Worm (Caenorhabditis elegans) whole organism, young adult: ENCODE data around the gene hrde-2.

Experiments used
- B0261.1 ChIP-seq: sonication (generic microtip); optimal IDR thresholded peaks from 2 replicates; lab custom pipeline; 2016; ENCODE audit warnings: mild to moderate bottlenecking, missing genetic modification characterization, moderate library complexity, missing compliant biosample characterization
- B0336.3 ChIP-seq: fragments of 200-800 bp; sonication (Bioruptor generic); IDR thresholded peaks from 2 replicates; pipeline ENCODE4 v1.3.6; 2022; ENCODE audit warnings: missing genetic modification characterization, missing compliant biosample characterization
- C17E4.6 ChIP-seq: fragments of 200-800 bp; sonication (Bioruptor generic); IDR thresholded peaks from 2 replicates; pipeline ENCODE4 v1.3.6; 2022; ENCODE audit warnings: missing genetic modification reagents, missing genetic modification characterization, missing compliant biosample characterization
- D2030.7 ChIP-seq: fragments of 200-800 bp; sonication (Bioruptor generic); IDR thresholded peaks from 2 replicates; pipeline ENCODE4 v1.3.6; 2022; ENCODE audit warnings: missing genetic modification reagents, missing genetic modification characterization, missing compliant biosample characterization
- F39B2.1 ChIP-seq: fragments of 200-800 bp; sonication (Bioruptor generic); IDR thresholded peaks from 2 replicates; pipeline ENCODE4 v1.3.6; 2022; ENCODE audit warnings: missing genetic modification reagents, missing genetic modification characterization, missing compliant biosample characterization
- F57A8.1 ChIP-seq: fragments of 200-800 bp; sonication (Bioruptor generic); optimal IDR thresholded peaks from 2 replicates; lab custom pipeline; 2018; ENCODE audit warnings: mild to moderate bottlenecking, missing genetic modification characterization, moderate library complexity, missing compliant biosample characterization
- T26A5.8 ChIP-seq: sonication (generic microtip); optimal IDR thresholded peaks from 2 replicates; lab custom pipeline; 2016; ENCODE audit warnings: missing genetic modification characterization, missing compliant biosample characterization
- aptf-2 ChIP-seq: fragments of 200-800 bp; sonication (Bioruptor generic); conservative IDR thresholded peaks from 2 replicates; pipeline ENCODE4 v1.3.6; 2022; ENCODE audit warnings: missing genetic modification reagents, missing genetic modification characterization, missing compliant biosample characterization
- athp-1 ChIP-seq: sonication (generic microtip); optimal IDR thresholded peaks from 2 replicates; lab custom pipeline; 2017; ENCODE audit warnings: mild to moderate bottlenecking, missing genetic modification characterization, missing compliant biosample characterization
- attf-5 ChIP-seq: fragments of 200-800 bp; sonication (Bioruptor generic); optimal IDR thresholded peaks from 2 replicates; lab custom pipeline; 2018; ENCODE audit warnings: mild to moderate bottlenecking, missing genetic modification characterization, missing compliant biosample characterization
- attf-6 ChIP-seq: fragments of 200-800 bp; sonication (Bioruptor generic); IDR thresholded peaks from 2 replicates; pipeline ENCODE4 v1.3.6; 2022; ENCODE audit warnings: missing genetic modification reagents, missing genetic modification characterization, missing compliant biosample characterization
- cebp-2 ChIP-seq: fragments of 200-800 bp; sonication (Bioruptor generic); IDR thresholded peaks from 2 replicates; pipeline ENCODE4 v1.3.6; 2022; ENCODE audit warnings: missing genetic modification characterization, missing compliant biosample characterization
- ceh-40 ChIP-seq: fragments of 200-800 bp; sonication (Bioruptor generic); IDR thresholded peaks from 2 replicates; pipeline ENCODE4 v1.3.6; 2022; ENCODE audit warnings: missing genetic modification characterization, missing compliant biosample characterization
- ceh-58 ChIP-seq: fragments of 200-800 bp; sonication (Bioruptor generic); IDR thresholded peaks from 2 replicates; pipeline ENCODE4 v1.3.6; 2022; ENCODE audit warnings: missing genetic modification characterization, missing compliant biosample characterization
- efl-1 ChIP-seq: fragments of 150-350 bp; optimal IDR thresholded peaks from 2 replicates; lab custom pipeline; 2014; ENCODE audit warnings: missing biosample characterization, missing genetic modification reagents, missing genetic modification characterization
- egrh-3 ChIP-seq: fragments of 200-800 bp; sonication (Bioruptor generic); IDR thresholded peaks from 2 replicates; pipeline ENCODE4 v1.3.6; 2022; ENCODE audit warnings: missing genetic modification reagents, missing genetic modification characterization, missing compliant biosample characterization
- gei-17 ChIP-seq: fragments of 200-800 bp; sonication (Bioruptor generic); optimal IDR thresholded peaks from 2 replicates; lab custom pipeline; 2018; ENCODE audit warnings: mild to moderate bottlenecking, missing genetic modification characterization, missing compliant biosample characterization
- him-1 ChIP-seq: sonication (generic microtip); optimal IDR thresholded peaks from 2 replicates; lab custom pipeline; 2016; ENCODE audit warnings: missing genotype, missing genetic modification reagents, missing genetic modification characterization, missing compliant biosample characterization
- hmg-1.2 ChIP-seq: fragments of 200-800 bp; sonication (Bioruptor generic); IDR thresholded peaks from 2 replicates; pipeline ENCODE4 v1.3.6; 2022; ENCODE audit warnings: missing genetic modification reagents, missing genetic modification characterization, missing compliant biosample characterization
- hsf-1 ChIP-seq: fragments of 200-800 bp; sonication (Bioruptor generic); IDR thresholded peaks from 2 replicates; pipeline ENCODE4 v1.3.6; 2022; ENCODE audit warnings: missing genetic modification reagents, missing genetic modification characterization, missing compliant biosample characterization
- let-607 ChIP-seq, 2 experiments: fragments of 200-800 bp in 1 of 2; sonication (Bioruptor generic) in 1 of 2; sonication (generic microtip) in 1 of 2; optimal IDR thresholded peaks; 2 replicates each; lab custom pipeline; 2016 to 2018; ENCODE audit warnings: mild to moderate bottlenecking in 2 of 2, missing compliant biosample characterization in 2 of 2, missing genetic modification characterization in 2 of 2, moderate library complexity in 2 of 2, missing genotype in 1 of 2
- lin-26 ChIP-seq: fragments of 200-800 bp; sonication (Bioruptor generic); IDR thresholded peaks from 2 replicates; pipeline ENCODE4 v1.3.6; 2022; ENCODE audit warnings: missing genetic modification reagents, missing genetic modification characterization, missing compliant biosample characterization
- lin-40 ChIP-seq: sonication (generic microtip); optimal IDR thresholded peaks from 2 replicates; lab custom pipeline; 2016; ENCODE audit warnings: missing genetic modification characterization, mild to moderate bottlenecking, missing compliant biosample characterization, missing genotype, missing genetic modification reagents
- lir-1 ChIP-seq: fragments of 200-800 bp; sonication (Bioruptor generic); conservative IDR thresholded peaks from 2 replicates; pipeline ENCODE4 v1.3.6; 2022; ENCODE audit warnings: missing genetic modification reagents, missing genetic modification characterization, missing compliant biosample characterization
- lsy-27 ChIP-seq: sonication (generic microtip); optimal IDR thresholded peaks from 2 replicates; lab custom pipeline; 2017; ENCODE audit warnings: missing genetic modification characterization, mild to moderate bottlenecking, missing compliant biosample characterization, antibody characterized with exemption, missing genotype, borderline replicate concordance; ENCODE audit not compliant: insufficient read depth
- mel-28 ChIP-seq: sonication (generic microtip); optimal IDR thresholded peaks from 2 replicates; lab custom pipeline; 2016; ENCODE audit warnings: borderline replicate concordance, mild to moderate bottlenecking, missing genetic modification characterization, missing compliant biosample characterization
- mes-4 ChIP-seq: sonication (generic microtip); optimal IDR thresholded peaks from 2 replicates; lab custom pipeline; 2016; ENCODE audit warnings: missing genotype, missing genetic modification characterization, missing compliant biosample characterization
- mxl-1 ChIP-seq: sonication (generic microtip); optimal IDR thresholded peaks from 2 replicates; lab custom pipeline; 2016; ENCODE audit warnings: missing genetic modification characterization, missing compliant biosample characterization
- nfya-1 ChIP-seq: sonication (generic microtip); optimal IDR thresholded peaks from 2 replicates; lab custom pipeline; 2017; ENCODE audit warnings: antibody characterized with exemption, missing compliant biosample characterization, missing genetic modification characterization, borderline replicate concordance; ENCODE audit not compliant: insufficient read depth
- nhr-120 ChIP-seq: fragments of 200-800 bp; sonication (Bioruptor generic); IDR thresholded peaks from 2 replicates; pipeline ENCODE4 v1.3.6; 2022; ENCODE audit warnings: missing genetic modification characterization, missing compliant biosample characterization
- nhr-90 ChIP-seq: sonication (generic microtip); optimal IDR thresholded peaks from 2 replicates; lab custom pipeline; 2016; ENCODE audit warnings: missing genotype, mild to moderate bottlenecking, missing genetic modification characterization, missing compliant biosample characterization
- pha-4 ChIP-seq: fragments of 150-350 bp; sonication (generic microtip); optimal IDR thresholded peaks from 2 replicates; lab custom pipeline; 2014; ENCODE audit warnings: missing biosample characterization, missing genetic modification reagents, missing genetic modification characterization
- snpc-3.4 ChIP-seq: sonication (generic microtip); optimal IDR thresholded peaks from 2 replicates; lab custom pipeline; 2017; ENCODE audit warnings: missing genetic modification characterization, mild to moderate bottlenecking, missing compliant biosample characterization, antibody characterized with exemption, moderate library complexity, missing genotype, missing genetic modification reagents
- sptf-2 ChIP-seq: fragments of 200-800 bp; sonication (Bioruptor generic); optimal IDR thresholded peaks from 2 replicates; lab custom pipeline; 2018; ENCODE audit warnings: mild to moderate bottlenecking, missing genetic modification characterization, missing compliant biosample characterization
- tbp1 ChIP-seq: fragments of 200-800 bp; sonication (Bioruptor generic); optimal IDR thresholded peaks from 2 replicates; lab custom pipeline; 2018; ENCODE audit warnings: mild to moderate bottlenecking, missing genetic modification characterization, missing compliant biosample characterization
- unc-62 ChIP-seq: fragments of 150-350 bp; optimal IDR thresholded peaks from 2 replicates; lab custom pipeline; 2014; ENCODE audit warnings: missing biosample characterization, missing genetic modification reagents, missing genetic modification characterization
- ztf-18 ChIP-seq: sonication (generic microtip); optimal IDR thresholded peaks from 2 replicates; lab custom pipeline; 2016; ENCODE audit warnings: missing genotype, mild to moderate bottlenecking, missing genetic modification characterization, missing compliant biosample characterization
- ztf-22 ChIP-seq: fragments of 200-800 bp; sonication (Bioruptor generic); optimal IDR thresholded peaks from 2 replicates; lab custom pipeline; 2018; ENCODE audit warnings: mild to moderate bottlenecking, missing genetic modification characterization, moderate library complexity, missing compliant biosample characterization
- ztf-28 ChIP-seq: fragments of 200-800 bp; sonication (Bioruptor generic); IDR thresholded peaks from 2 replicates; pipeline ENCODE4 v1.3.6; 2022; ENCODE audit warnings: missing genetic modification reagents, missing genetic modification characterization, missing compliant biosample characterization

hrde-2 gene

DNA sequence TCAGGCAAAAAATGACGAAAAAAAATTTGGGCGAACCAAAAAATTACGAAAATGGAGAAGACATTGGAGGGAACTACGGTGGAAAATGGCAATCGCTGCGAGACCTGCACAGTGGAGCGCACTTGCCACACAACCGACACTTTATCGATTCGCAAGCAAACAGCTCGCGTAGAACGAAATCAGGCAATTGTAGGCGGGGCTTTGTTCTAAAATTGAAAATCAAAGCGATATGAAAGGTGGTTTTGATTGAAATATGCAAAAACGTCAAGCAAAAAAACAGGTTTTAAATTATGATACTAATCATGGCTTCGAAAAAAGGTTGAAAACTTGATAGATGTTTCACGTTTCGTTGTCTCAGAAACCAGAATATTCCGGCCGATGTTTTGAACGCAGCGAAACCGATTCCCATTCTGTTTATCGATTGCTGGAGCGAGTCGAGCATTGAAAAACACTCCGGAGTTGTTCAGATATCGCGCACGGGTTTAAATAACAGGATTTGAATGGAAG lies 2.7 kb upstream of the hrde-2 start, which contains the start of the genes fib-1 and mut-15 (continued):
- TF ChIP-seq B0336.3 = peak; percentile 51; the same call in 1 of the 2 replicates
- TF ChIP-seq ztf-18 (tag; lab: Kevin White, UChicago) = peak; percentile 50
- TF ChIP-seq mel-28 (tag; lab: Kevin White, UChicago) = no peak
- TF ChIP-seq efl-1 = peak; percentile 66
- no peak for TF ChIP-seq mxl-1
- TF ChIP-seq lsy-27 (tag; lab: Kevin White, UChicago) = no peak
- no peak for TF ChIP-seq T26A5.8
- peak; percentile 72 for TF ChIP-seq hmg-1.2 (GFP tag; lab: Robert Waterston, UW)
- TF ChIP-seq egrh-3 = no peak
- no peak for TF ChIP-seq F39B2.1 (GFP tag; lab: Robert Waterston, UW)
- peak; percentile 95 for TF ChIP-seq attf-5 (GFP tag; lab: Kevin White, UChicago)
- TF ChIP-seq pha-4 (tag; lab: Kevin White, UChicago) = peak; percentile 85
- peak in 1 of 2 experiments; percentile 52 for TF ChIP-seq let-607 (tag; optimal IDR thresholded peaks at IDR 0.05; lab: Kevin White, UChicago)
- no peak for TF ChIP-seq gei-17 (GFP tag; lab: Kevin White, UChicago)
- no peak for TF ChIP-seq lin-26
- TF ChIP-seq D2030.7 (GFP tag; lab: Robert Waterston, UW) = peak; percentile 93
- TF ChIP-seq nhr-120 = no peak
- TF ChIP-seq ztf-28 (GFP tag; lab: Robert Waterston, UW) = peak; percentile 95
- TF ChIP-seq C17E4.6 = no peak
- no peak for TF ChIP-seq ztf-22 (GFP tag; lab: Kevin White, UChicago)
- no peak for TF ChIP-seq cebp-2 (GFP tag; lab: Robert Waterston, UW)
- peak; percentile 28 for TF ChIP-seq B0261.1 (tag; lab: Kevin White, UChicago)
- TF ChIP-seq aptf-2 (GFP tag; lab: Robert Waterston, UW) = peak; percentile 78
- no peak for TF ChIP-seq ceh-58
- peak; percentile 72 for TF ChIP-seq tbp1 (GFP tag; lab: Kevin White, UChicago)
- no peak for TF ChIP-seq unc-62 (GFP tag; lab: Kevin White, UChicago)
- no peak for TF ChIP-seq F57A8.1 (GFP tag; lab: Kevin White, UChicago)
- TF ChIP-seq mes-4 (tag; lab: Kevin White, UChicago) = no peak
- TF ChIP-seq hsf-1 (GFP tag; lab: Robert Waterston, UW) = peak; percentile 71
- no peak for TF ChIP-seq nfya-1
- peak; percentile 54; the same call in 1 of the 2 replicates for TF ChIP-seq lir-1

ce11 chrV:15011560-15011959 lies 6.7 kb downstream of the hrde-2 start, which contains the start of gene nmr-2:
Gene nmr-2, minus strand, starts transcription at chrV:15011660.
- TF ChIP-seq D2030.7 (GFP tag; lab: Robert Waterston, UW) = no peak
- TF ChIP-seq sptf-2 (GFP tag; lab: Kevin White, UChicago) = no peak
- TF ChIP-seq B0336.3 = no peak
- no peak for TF ChIP-seq ceh-40
- no peak for TF ChIP-seq him-1
- no peak for TF ChIP-seq attf-6 (GFP tag; lab: Robert Waterston, UW)
- TF ChIP-seq nhr-90 (tag; lab: Kevin White, UChicago) = no peak
- no peak for TF ChIP-seq snpc-3.4 (tag; lab: Kevin White, UChicago)
- no peak for TF ChIP-seq lin-40
- TF ChIP-seq athp-1 (tag; lab: Kevin White, UChicago) = no peak
- TF ChIP-seq mel-28 (tag; lab: Kevin White, UChicago) = no peak
